Fruit fly (Drosophila melanogaster) whole organism, adult: ENCODE measurements around the gene CG15923.

Experiments
- CG11617 ChIP-seq: fragments of 200-800 bp; sonication (Bioruptor generic); optimal IDR thresholded peaks from 2 replicates; lab custom pipeline; 2017; ENCODE audit warnings: mild to moderate bottlenecking, missing biosample characterization, missing genetic modification reagents, missing genetic modification characterization
- CG12768 ChIP-seq: fragments of 200-800 bp; sonication (Bioruptor generic); optimal IDR thresholded peaks from 2 replicates; lab custom pipeline; 2017; ENCODE audit warnings: missing biosample characterization, missing genetic modification characterization, mild to moderate bottlenecking, moderate library complexity, missing genetic modification reagents
- CG14711 ChIP-seq: fragments of 200-800 bp; sonication (Bioruptor generic); optimal IDR thresholded peaks from 2 replicates; lab custom pipeline; 2018; ENCODE audit warnings: missing biosample characterization, mild to moderate bottlenecking, missing genetic modification characterization, moderate library complexity
- CG1620 ChIP-seq: fragments of 200-800 bp; sonication (Bioruptor generic); optimal IDR thresholded peaks from 2 replicates; lab custom pipeline; 2016; ENCODE audit warnings: missing biosample characterization, missing genetic modification characterization
- CG33017 ChIP-seq: fragments of 200-800 bp; sonication (Bioruptor generic); optimal IDR thresholded peaks from 2 replicates; lab custom pipeline; 2018; ENCODE audit warnings: missing biosample characterization, mild to moderate bottlenecking, missing genetic modification characterization, moderate library complexity
- CG5204 ChIP-seq: fragments of 200-800 bp; sonication (Bioruptor generic); optimal IDR thresholded peaks from 2 replicates; lab custom pipeline; 2016; ENCODE audit warnings: missing biosample characterization, missing genetic modification characterization
- CG7045 ChIP-seq: fragments of 200-800 bp; sonication (Bioruptor generic); optimal IDR thresholded peaks from 2 replicates; lab custom pipeline; 2017; ENCODE audit warnings: missing biosample characterization, mild to moderate bottlenecking, missing genetic modification characterization
- CG7101 ChIP-seq: fragments of 200-800 bp; sonication (Bioruptor generic); optimal IDR thresholded peaks from 2 replicates; lab custom pipeline; 2018; ENCODE audit warnings: missing biosample characterization, mild to moderate bottlenecking, missing genetic modification characterization, moderate library complexity
- Clk ChIP-seq: fragments of 200-800 bp; sonication (Bioruptor generic); optimal IDR thresholded peaks from 2 replicates; lab custom pipeline; 2017; ENCODE audit warnings: missing biosample characterization, missing genetic modification characterization
- Crg-1 ChIP-seq: fragments of 200-800 bp; sonication (Bioruptor generic); optimal IDR thresholded peaks from 2 replicates; lab custom pipeline; 2016; ENCODE audit warnings: missing biosample characterization, missing genetic modification characterization
- Hr96 ChIP-seq: fragments of 200-800 bp; sonication (Bioruptor generic); optimal IDR thresholded peaks from 2 replicates; lab custom pipeline; 2016; ENCODE audit warnings: missing biosample characterization, missing genetic modification characterization
- Mnt ChIP-seq: fragments of 200-800 bp; sonication (Bioruptor generic); optimal IDR thresholded peaks from 2 replicates; lab custom pipeline; 2016; ENCODE audit warnings: missing biosample characterization, mild to moderate bottlenecking, missing genetic modification characterization
- bab1 ChIP-seq: fragments of 200-800 bp; sonication (Bioruptor generic); optimal IDR thresholded peaks from 3 replicates; lab custom pipeline; 2019; ENCODE audit warnings: missing biosample characterization, mild to moderate bottlenecking, missing genetic modification characterization, moderate library complexity
- cic ChIP-seq: fragments of 200-800 bp; sonication (Bioruptor generic); optimal IDR thresholded peaks from 2 replicates; lab custom pipeline; 2017; ENCODE audit warnings: missing biosample characterization, mild to moderate bottlenecking, missing genetic modification characterization, moderate library complexity
- cnc ChIP-seq, 2 experiments: fragments of >200 bp; optimal IDR thresholded peaks; 2 replicates each; lab custom pipeline; 2017
- kay ChIP-seq: fragments of 200-800 bp; sonication (Bioruptor generic); peaks from one replicate; lab custom pipeline; 2016; ENCODE audit warnings: missing biosample characterization, missing genetic modification characterization, borderline replicate concordance
- ovo ChIP-seq: fragments of 200-800 bp; sonication (Bioruptor generic); optimal IDR thresholded peaks from 2 replicates; lab custom pipeline; 2016; ENCODE audit warnings: missing biosample characterization, missing genetic modification characterization
- pad ChIP-seq: fragments of 200-800 bp; sonication (Bioruptor generic); optimal IDR thresholded peaks from 3 replicates; lab custom pipeline; 2017; ENCODE audit warnings: missing biosample characterization, missing genetic modification characterization, mild to moderate bottlenecking, moderate library complexity, missing genetic modification reagents
- tj ChIP-seq: fragments of 200-800 bp; sonication (Bioruptor generic); optimal IDR thresholded peaks from 3 replicates; lab custom pipeline; 2017; ENCODE audit warnings: missing biosample characterization, mild to moderate bottlenecking, missing genetic modification characterization, moderate library complexity
- toe ChIP-seq: fragments of 200-800 bp; sonication (Bioruptor generic); optimal IDR thresholded peaks from 2 replicates; lab custom pipeline; 2016; ENCODE audit warnings: missing biosample characterization, missing genetic modification characterization

CG15923 gene

DNA sequence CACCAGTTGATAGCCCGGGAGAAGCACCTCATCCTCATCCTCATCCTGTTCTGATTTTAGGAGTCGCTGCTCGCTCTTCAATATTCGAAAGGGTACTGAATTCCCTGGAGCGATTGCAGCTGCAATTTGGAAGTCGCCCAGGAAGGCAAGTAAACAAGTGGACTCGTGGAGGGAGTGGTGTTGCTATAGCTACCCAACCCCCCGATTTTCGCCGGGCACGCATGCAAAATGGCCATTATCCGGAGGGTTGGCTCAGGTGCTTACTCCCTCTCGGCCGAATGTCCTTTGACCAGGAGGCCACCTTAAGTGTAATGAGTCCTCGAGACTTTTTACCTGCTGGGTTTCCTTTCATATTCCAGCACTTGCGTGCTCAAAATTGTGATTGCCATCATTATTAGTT lies at the start of gene CG15923:
Gene CG15923, minus strand, starts transcription at position 101 of the 400 bp plus-strand sequence.
- no peak for TF ChIP-seq CG7101 (tag; lab: Kevin White, UChicago)
- no peak for TF ChIP-seq CG5204 (GFP tag; lab: Kevin White, UChicago)
- TF ChIP-seq pad: no peak
- TF ChIP-seq CG7045 (GFP tag; lab: Kevin White, UChicago): no peak
- no peak for TF ChIP-seq Crg-1 (GFP tag; lab: Kevin White, UChicago)
- no peak for TF ChIP-seq CG14711 (tag; lab: Kevin White, UChicago)
- TF ChIP-seq CG11617 (GFP tag; lab: Kevin White, UChicago): no peak
- no peak for TF ChIP-seq tj (GFP tag; lab: Kevin White, UChicago)
- TF ChIP-seq kay (GFP tag; lab: Kevin White, UChicago): no peak
- TF ChIP-seq cic: no peak

DNA sequence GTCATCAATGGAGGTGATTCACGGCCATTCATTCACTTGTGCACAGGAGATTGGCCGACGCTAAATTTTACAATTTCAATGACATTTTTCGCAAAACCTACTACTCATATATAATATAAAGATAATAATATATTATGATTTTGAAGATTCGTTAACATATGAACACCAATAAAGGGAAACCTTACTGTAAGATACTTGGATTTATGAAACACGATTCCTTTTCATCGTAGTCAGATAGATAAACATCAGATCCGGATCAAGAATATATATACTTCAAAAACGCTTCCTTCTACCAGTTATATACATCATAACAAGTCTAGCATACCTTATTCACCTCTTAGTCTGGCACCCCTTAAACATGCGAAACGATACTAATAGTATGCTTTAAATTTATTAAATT lies 43.1 kb upstream of the CG15923 start, which contains the start of gene Nep4:
Gene Nep4, minus strand, starts transcription at position 101 of the 400 bp plus-strand sequence.
- TF ChIP-seq Mnt (no peak), toe (GFP tag; lab: Kevin White, UChicago) (no peak), kay (GFP tag; lab: Kevin White, UChicago) (no peak), CG7101 (tag; lab: Kevin White, UChicago) (no peak), CG5204 (GFP tag; lab: Kevin White, UChicago) (no peak), CG33017 (tag; lab: Kevin White, UChicago) (no peak), tj (GFP tag; lab: Kevin White, UChicago) (no peak), cic (no peak), CG1620 (no peak), CG11617 (GFP tag; lab: Kevin White, UChicago) (no peak), Hr96 (GFP tag; lab: Kevin White, UChicago) (no peak), bab1 (GFP tag; lab: Kevin White, UChicago) (no peak), CG12768 (no peak), ovo (no peak), CG7045 (GFP tag; lab: Kevin White, UChicago) (no peak), cnc (optimal IDR thresholded peaks at IDR 0.05; lab: Kevin White, UChicago) (no peak), pad (no peak), CG14711 (tag; lab: Kevin White, UChicago) (no peak)

DNA sequence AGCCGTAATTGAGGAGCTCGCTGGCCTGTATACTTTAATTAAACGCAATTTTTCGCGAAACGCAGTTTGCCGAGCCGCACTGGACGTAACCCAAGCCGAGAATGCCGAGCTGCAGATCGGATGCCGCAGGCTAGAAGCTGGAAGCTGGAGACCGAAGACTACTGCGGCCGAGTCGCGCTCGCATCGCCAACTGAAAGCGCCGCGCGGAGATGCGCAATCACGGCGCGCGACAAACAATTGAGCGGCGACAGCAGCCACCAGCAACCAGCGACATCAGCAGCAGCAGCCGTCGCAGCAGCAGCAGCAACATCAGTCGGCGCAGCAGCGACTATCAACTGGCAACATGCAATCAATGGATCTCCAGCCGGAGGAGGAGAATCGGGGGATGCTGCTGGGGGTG lies 39.9 kb upstream of the CG15923 start:
- no peak for TF ChIP-seq CG11617 (GFP tag; lab: Kevin White, UChicago)
- TF ChIP-seq CG7045 (GFP tag; lab: Kevin White, UChicago): no peak
- TF ChIP-seq Clk (GFP tag; lab: Kevin White, UChicago): no peak
- TF ChIP-seq Mnt: no peak
- no peak for TF ChIP-seq CG5204 (GFP tag; lab: Kevin White, UChicago)
- no peak for TF ChIP-seq toe (GFP tag; lab: Kevin White, UChicago)

DNA sequence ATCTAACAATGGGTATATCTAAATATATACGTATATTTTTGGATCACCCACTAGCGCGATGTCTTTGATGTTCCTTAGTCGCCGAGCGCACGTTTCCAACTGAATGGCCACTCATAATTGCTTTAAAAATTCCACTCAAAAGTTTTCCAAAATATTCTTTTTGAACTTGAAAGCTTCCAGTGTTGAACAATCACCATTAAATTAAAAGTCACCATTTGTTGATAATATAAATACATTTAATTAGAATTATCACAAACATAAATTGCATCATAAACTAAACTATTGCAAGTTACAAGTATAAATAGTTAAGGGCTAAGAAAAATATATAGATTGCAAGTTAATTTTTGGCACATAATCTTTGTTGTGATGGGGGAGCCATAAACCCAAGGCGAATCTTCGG lies 35.6 kb upstream of the CG15923 start, which contains the start of gene GluRIID:
Gene GluRIID, minus strand, starts transcription at position 101 of the 400 bp plus-strand sequence.
- no peak for TF ChIP-seq CG1620
- TF ChIP-seq cnc (optimal IDR thresholded peaks at IDR 0.05; lab: Kevin White, UChicago): no peak
- no peak for TF ChIP-seq CG12768

- TF ChIP-seq bab1 (GFP tag; lab: Kevin White, UChicago) (no peak), CG7045 (GFP tag; lab: Kevin White, UChicago) (no peak), CG12768 (no peak), CG11617 (GFP tag; lab: Kevin White, UChicago) (no peak), CG7101 (tag; lab: Kevin White, UChicago) (no peak), pad (no peak), Clk (GFP tag; lab: Kevin White, UChicago) (no peak), Hr96 (GFP tag; lab: Kevin White, UChicago) (no peak), Crg-1 (GFP tag; lab: Kevin White, UChicago) (no peak), tj (GFP tag; lab: Kevin White, UChicago) (no peak), CG5204 (GFP tag; lab: Kevin White, UChicago) (no peak), CG33017 (tag; lab: Kevin White, UChicago) (no peak), cic (no peak)
Observed at dm6 chr3R:20648616-20649015, 31.9 kb upstream of the CG15923 start, which contains the start of gene GluRIIE. GluRIIE (minus strand) TSS chr3R:20648716.

- no peak for TF ChIP-seq CG11617 (GFP tag; lab: Kevin White, UChicago)
- TF ChIP-seq CG5204 (GFP tag; lab: Kevin White, UChicago): no peak
- no peak for TF ChIP-seq tj (GFP tag; lab: Kevin White, UChicago)
- TF ChIP-seq CG1620: no peak
- no peak for TF ChIP-seq cic
- TF ChIP-seq CG7101 (tag; lab: Kevin White, UChicago): no peak
- no peak for TF ChIP-seq CG14711 (tag; lab: Kevin White, UChicago)
- TF ChIP-seq CG12768: no peak
Observed at dm6 chr3R:20635735-20636134, 19.0 kb upstream of the CG15923 start.
